Fruit fly (Drosophila melanogaster) whole organism, wandering third instar larva: ENCODE data around the gene CG43844.

Experiments used
- Abd-B ChIP-seq: fragments of >200 bp; optimal IDR thresholded peaks from 2 replicates; lab custom pipeline; 2017; ENCODE audit warnings: missing biosample characterization, missing genetic modification characterization
- CG32264 ChIP-seq: fragments of 200-800 bp; sonication (Bioruptor generic); optimal IDR thresholded peaks from 2 replicates; lab custom pipeline; 2016; ENCODE audit warnings: missing biosample characterization, missing genetic modification characterization
- CG9705 ChIP-seq: fragments of 200-800 bp; sonication (Bioruptor generic); optimal IDR thresholded peaks from 2 replicates; lab custom pipeline; 2018; ENCODE audit warnings: missing biosample characterization, mild to moderate bottlenecking, missing genetic modification characterization
- CrebA ChIP-seq: fragments of 200-800 bp; sonication (Bioruptor generic); optimal IDR thresholded peaks from 2 replicates; lab custom pipeline; 2016; ENCODE audit warnings: missing biosample characterization, mild to moderate bottlenecking, missing genetic modification characterization, borderline replicate concordance
- Dfd ChIP-seq: fragments of >200 bp; optimal IDR thresholded peaks from 2 replicates; lab custom pipeline; 2017; ENCODE audit warnings: missing biosample characterization, missing genetic modification characterization
- Dif ChIP-seq: fragments of 200-275, 200-300 bp; sonication (Bioruptor generic); optimal IDR thresholded peaks from 2 replicates; lab custom pipeline; 2018; ENCODE audit warnings: missing biosample characterization, missing genetic modification characterization; ENCODE audit not compliant: partially characterized antibody
- GATAd ChIP-seq: sonication (Bioruptor generic); optimal IDR thresholded peaks from 2 replicates; lab custom pipeline; 2016; ENCODE audit warnings: missing biosample characterization, missing genetic modification characterization
- HLH106 ChIP-seq: fragments of 200-800 bp; optimal IDR thresholded peaks from 3 replicates; lab custom pipeline; 2019; ENCODE audit warnings: missing biosample characterization, mild to moderate bottlenecking, missing genetic modification characterization, moderate library complexity
- Hnf4 ChIP-seq: fragments of 200-800 bp; sonication (Bioruptor generic); optimal IDR thresholded peaks from 2 replicates; lab custom pipeline; 2016; ENCODE audit warnings: missing biosample characterization, mild to moderate bottlenecking, missing genetic modification characterization
- Hr78 ChIP-seq: fragments of >200 bp; optimal IDR thresholded peaks from 2 replicates; lab custom pipeline; 2017; ENCODE audit warnings: missing biosample characterization, missing genetic modification characterization
- Hr83 ChIP-seq: fragments of 200-300 bp; sonication (Bioruptor generic); optimal IDR thresholded peaks from 2 replicates; lab custom pipeline; 2016; ENCODE audit warnings: missing biosample characterization, mild to moderate bottlenecking, missing genetic modification characterization, moderate library complexity; ENCODE audit not compliant: poor library complexity, severe bottlenecking
- Jra ChIP-seq: sonication (Bioruptor generic); optimal IDR thresholded peaks from 2 replicates; lab custom pipeline; 2016; ENCODE audit warnings: missing biosample characterization, missing genetic modification characterization
- Mio ChIP-seq: sonication (Bioruptor generic); optimal IDR thresholded peaks from 2 replicates; lab custom pipeline; 2016; ENCODE audit warnings: missing biosample characterization, missing genetic modification characterization
- N ChIP-seq: fragments of >200 bp; optimal IDR thresholded peaks from 2 replicates; lab custom pipeline; 2018; ENCODE audit warnings: missing biosample characterization, missing external identifiers, missing genetic modification characterization
- OdsH ChIP-seq: fragments of 200-800 bp; sonication (Bioruptor generic); optimal IDR thresholded peaks from 2 replicates; lab custom pipeline; 2016; ENCODE audit warnings: missing biosample characterization, mild to moderate bottlenecking, missing genetic modification characterization
- Rel ChIP-seq, 2 experiments: fragments of 200-800 bp; sonication (Bioruptor generic) in 1 of 2; optimal IDR thresholded peaks; 2 replicates in 1 of 2; 3 replicates in 1 of 2; lab custom pipeline; 2016 to 2019; ENCODE audit warnings: mild to moderate bottlenecking in 2 of 2, missing biosample characterization in 2 of 2, missing genetic modification characterization in 2 of 2, moderate library complexity in 1 of 2
- Sp1 ChIP-seq: fragments of 200-800 bp; sonication (Bioruptor generic); optimal IDR thresholded peaks from 3 replicates; lab custom pipeline; 2019; ENCODE audit warnings: missing biosample characterization, mild to moderate bottlenecking, missing genetic modification characterization, moderate library complexity
- Vsx2 ChIP-seq: fragments of 200-300, 225-300 bp; sonication (Bioruptor generic); optimal IDR thresholded peaks from 2 replicates; lab custom pipeline; 2018; ENCODE audit warnings: missing biosample characterization, missing genetic modification characterization; ENCODE audit not compliant: partially characterized antibody
- br ChIP-seq: fragments of 200-800 bp; sonication (Bioruptor generic); optimal IDR thresholded peaks from 2 replicates; lab custom pipeline; 2016; ENCODE audit warnings: missing biosample characterization, missing genetic modification characterization
- brk ChIP-seq: fragments of 200-800 bp; sonication (Bioruptor generic); optimal IDR thresholded peaks from 2 replicates; lab custom pipeline; 2016; ENCODE audit warnings: missing biosample characterization, mild to moderate bottlenecking, missing genetic modification characterization
- dl ChIP-seq, 2 experiments: fragments of 175-275, 200-275 bp in 1 of 2; fragments of 200-275 bp in 1 of 2; sonication (Bioruptor generic); optimal IDR thresholded peaks; lab custom pipeline; 2018; ENCODE audit warnings: mild to moderate bottlenecking in 2 of 2, missing biosample characterization in 2 of 2, missing genetic modification characterization in 2 of 2, moderate library complexity in 2 of 2; ENCODE audit not compliant: partially characterized antibody in 2 of 2, insufficient read depth in 1 of 2
- dmrt93B ChIP-seq: fragments of 200-800 bp; sonication (Bioruptor generic); optimal IDR thresholded peaks from 2 replicates; lab custom pipeline; 2018; ENCODE audit warnings: missing biosample characterization, mild to moderate bottlenecking, missing genetic modification characterization
- ey ChIP-seq: fragments of 200-800 bp; sonication (Bioruptor generic); optimal IDR thresholded peaks from 2 replicates; lab custom pipeline; 2016; ENCODE audit warnings: missing biosample characterization, missing genetic modification characterization
- foxo ChIP-seq, 2 experiments: fragments of 200-800 bp; sonication (Bioruptor generic); optimal IDR thresholded peaks; 2 replicates in 1 of 2; 3 replicates in 1 of 2; lab custom pipeline; 2016 to 2017; ENCODE audit warnings: missing biosample characterization in 2 of 2, missing genetic modification characterization in 2 of 2
- fru ChIP-seq: fragments of 200-800 bp; sonication (Bioruptor generic); optimal IDR thresholded peaks from 3 replicates; lab custom pipeline; 2016; ENCODE audit warnings: missing biosample characterization, mild to moderate bottlenecking, missing genetic modification characterization
- h ChIP-seq: fragments of 200-800 bp; sonication (Bioruptor generic); optimal IDR thresholded peaks from 3 replicates; lab custom pipeline; 2016; ENCODE audit warnings: missing biosample characterization, mild to moderate bottlenecking, missing genetic modification characterization
- jim ChIP-seq: fragments of 175-275, 200-325 bp; sonication (Bioruptor generic); optimal IDR thresholded peaks from 2 replicates; lab custom pipeline; 2016; ENCODE audit warnings: missing biosample characterization, mild to moderate bottlenecking, missing genetic modification characterization
- lola ChIP-seq: fragments of >200 bp; optimal IDR thresholded peaks from 2 replicates; lab custom pipeline; 2017; ENCODE audit warnings: missing biosample characterization, missing genetic modification characterization
- pan ChIP-seq: fragments of >200 bp; optimal IDR thresholded peaks from 2 replicates; lab custom pipeline; 2017
- psq ChIP-seq: fragments of 200-800 bp; sonication (Bioruptor generic); optimal IDR thresholded peaks from 3 replicates; lab custom pipeline; 2017; ENCODE audit warnings: missing biosample characterization, mild to moderate bottlenecking, missing genetic modification characterization, moderate library complexity
- rgr ChIP-seq: fragments of 200-800 bp; sonication (Bioruptor generic); optimal IDR thresholded peaks from 3 replicates; lab custom pipeline; 2016; ENCODE audit warnings: missing biosample characterization, mild to moderate bottlenecking, missing genetic modification characterization
- sage ChIP-seq: fragments of 200-800 bp; sonication (Bioruptor generic); optimal IDR thresholded peaks from 2 replicates; lab custom pipeline; 2016; ENCODE audit warnings: missing biosample characterization, mild to moderate bottlenecking, missing genetic modification characterization
- sv ChIP-seq: fragments of 200-800 bp; sonication (Bioruptor generic); optimal IDR thresholded peaks from 3 replicates; lab custom pipeline; 2016; ENCODE audit warnings: missing biosample characterization, missing genetic modification characterization
- tai ChIP-seq: sonication (Bioruptor generic); optimal IDR thresholded peaks from 2 replicates; lab custom pipeline; 2016; ENCODE audit warnings: missing biosample characterization, missing genetic modification characterization
- usp ChIP-seq: fragments of >200 bp; optimal IDR thresholded peaks from 2 replicates; lab custom pipeline; 2017; ENCODE audit warnings: missing biosample characterization, missing genetic modification characterization
- woc ChIP-seq: sonication (Bioruptor generic); optimal IDR thresholded peaks from 2 replicates; lab custom pipeline; 2016; ENCODE audit warnings: missing biosample characterization, mild to moderate bottlenecking, missing genetic modification characterization

Gene CG43844

DNA sequence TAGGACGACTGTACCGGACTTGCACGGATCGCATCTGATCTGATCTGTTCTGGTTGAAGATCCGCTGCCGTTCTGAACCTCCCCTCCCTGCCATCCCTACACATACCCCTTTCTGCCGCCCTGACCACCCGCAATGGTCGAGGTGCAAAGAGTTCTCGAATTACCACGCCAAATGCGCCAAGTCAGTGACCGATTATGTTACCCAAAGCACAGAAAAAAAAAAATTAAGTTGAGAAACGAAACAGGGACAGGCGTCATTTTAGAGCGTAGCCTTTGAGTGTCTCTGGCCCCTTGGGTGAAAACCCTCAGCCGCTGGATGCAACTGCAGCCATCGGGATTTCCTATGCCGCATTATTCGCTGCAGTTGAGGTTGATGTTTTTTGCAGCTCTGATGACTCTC, 34.4 kb downstream of the CG43844 start:
- no peak for TF ChIP-seq dmrt93B (GFP tag; lab: Kevin White, UChicago)
- no peak for TF ChIP-seq lola
- no peak for TF ChIP-seq fru (GFP tag; lab: Kevin White, UChicago)
- TF ChIP-seq Rel (GFP tag; optimal IDR thresholded peaks at IDR 0.05; lab: Kevin White, UChicago), result no peak
- no peak for TF ChIP-seq Rel (tag; optimal IDR thresholded peaks at IDR 0.05; lab: Kevin White, UChicago)
- no peak for TF ChIP-seq CG32264 (GFP tag; lab: Kevin White, UChicago)
- no peak for TF ChIP-seq CrebA (GFP tag; lab: Kevin White, UChicago)
- no peak for TF ChIP-seq Abd-B (GFP tag; lab: Kevin White, UChicago)
- no peak for TF ChIP-seq h (GFP tag; lab: Kevin White, UChicago)
- no peak for TF ChIP-seq GATAd (GFP tag; lab: Kevin White, UChicago)
- TF ChIP-seq pan (lab: Kevin White, UChicago), result no peak
- TF ChIP-seq rgr (GFP tag; lab: Kevin White, UChicago), result no peak
- TF ChIP-seq Dfd, result no peak
- no peak for TF ChIP-seq ey (GFP tag; lab: Kevin White, UChicago)
- TF ChIP-seq tai (GFP tag; lab: Kevin White, UChicago), result no peak
- no peak for TF ChIP-seq dl (GFP tag; optimal IDR thresholded peaks at IDR 0.05; lab: Kevin White, UChicago; ENCODE audit: insufficient read depth in 1 of 2, partially characterized antibody in 2 of 2)
- TF ChIP-seq, all 38 proteins: peak for 0

- TF ChIP-seq GATAd (GFP tag; lab: Kevin White, UChicago), result no peak
- no peak for TF ChIP-seq woc (GFP tag; lab: Kevin White, UChicago)
- TF ChIP-seq, all 38 proteins: peak for 0
These were observed 38.9 kb downstream of the CG43844 start for dm6 chr3R:21928214-21928613.

DNA sequence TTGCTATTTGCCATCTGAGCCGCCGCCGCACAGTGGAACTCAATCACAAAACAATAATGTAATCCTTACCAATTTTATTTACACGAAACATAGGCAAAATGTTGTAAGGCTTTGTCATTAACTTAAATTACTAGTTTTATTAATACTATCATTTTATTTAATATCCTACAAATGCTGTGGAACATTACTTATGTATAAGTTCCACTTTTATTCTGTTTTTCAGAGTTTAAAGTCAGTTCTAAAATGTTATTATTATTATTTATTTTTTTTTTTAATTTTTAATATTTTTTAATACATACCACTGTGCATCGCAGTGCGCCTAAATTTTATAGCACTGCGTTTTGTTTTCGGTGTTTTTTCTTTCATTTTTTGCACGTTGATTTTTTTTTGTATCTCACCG, 42.0 kb downstream of the CG43844 start:
- TF ChIP-seq dmrt93B (GFP tag; lab: Kevin White, UChicago) (no peak), foxo (GFP tag; optimal IDR thresholded peaks at IDR 0.05; lab: Kevin White, UChicago) (peak in 1 of 2 experiments; percentile 17), Hr78 (GFP tag; lab: Kevin White, UChicago) (no peak), Sp1 (peak; percentile 37), h (GFP tag; lab: Kevin White, UChicago) (peak; percentile 9), HLH106 (tag; lab: Kevin White, UChicago) (peak; percentile 9), psq (GFP tag; lab: Kevin White, UChicago) (peak; percentile 50), Dif (GFP tag; lab: Kevin White, UChicago) (no peak), brk (GFP tag; lab: Kevin White, UChicago) (peak; percentile 9), sv (no peak), OdsH (peak; percentile 49), ey (GFP tag; lab: Kevin White, UChicago) (peak; percentile 4), CG9705 (GFP tag; lab: Kevin White, UChicago) (no peak), rgr (GFP tag; lab: Kevin White, UChicago) (peak; percentile 63)

dm6 chr3R:21933952-21934351, 44.6 kb downstream of the CG43844 start:
- TF ChIP-seq Abd-B (GFP tag; lab: Kevin White, UChicago), result no peak

DNA sequence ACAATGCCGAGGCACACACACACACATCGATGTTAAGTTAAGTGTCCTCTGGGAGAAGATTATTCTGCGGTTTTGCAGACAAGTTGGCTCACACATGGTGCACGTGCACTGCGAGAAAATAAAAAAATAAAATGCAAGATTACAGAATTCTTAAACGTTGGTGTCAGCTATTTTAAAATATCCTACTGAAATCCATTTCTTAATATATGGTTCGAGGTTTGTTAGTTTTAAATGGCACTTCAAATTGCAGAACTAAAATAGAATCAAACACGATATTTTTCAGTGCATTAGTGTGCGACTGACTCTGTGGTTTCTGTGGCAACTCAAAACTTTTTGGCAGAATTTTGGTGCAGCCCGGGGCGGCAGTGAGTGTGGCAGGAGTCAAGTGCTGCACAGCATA, 45.9 kb downstream of the CG43844 start:
- TF ChIP-seq CrebA (GFP tag; lab: Kevin White, UChicago) (no peak), fru (GFP tag; lab: Kevin White, UChicago) (peak; percentile 43), usp (GFP tag; lab: Kevin White, UChicago) (no peak), Jra (GFP tag; lab: Kevin White, UChicago) (no peak), CG32264 (GFP tag; lab: Kevin White, UChicago) (no peak), lola (no peak), tai (GFP tag; lab: Kevin White, UChicago) (no peak), N (no peak), Sp1 (peak; percentile 40), woc (GFP tag; lab: Kevin White, UChicago) (no peak), brk (GFP tag; lab: Kevin White, UChicago) (no peak), foxo (GFP tag; optimal IDR thresholded peaks at IDR 0.05; lab: Kevin White, UChicago) (peak in 1 of 2 experiments; percentile 59), dmrt93B (GFP tag; lab: Kevin White, UChicago) (no peak), Abd-B (GFP tag; lab: Kevin White, UChicago) (no peak), psq (GFP tag; lab: Kevin White, UChicago) (peak; percentile 5), Hr83 (GFP tag; lab: Kevin White, UChicago) (no peak), Mio (GFP tag; lab: Kevin White, UChicago) (no peak), Vsx2 (GFP tag; lab: Kevin White, UChicago) (no peak), br (GFP tag; lab: Kevin White, UChicago) (peak; percentile 1), OdsH (peak; percentile 10), dl (GFP tag; optimal IDR thresholded peaks at IDR 0.05; lab: Kevin White, UChicago; ENCODE audit: insufficient read depth in 1 of 2, partially characterized antibody in 2 of 2) (no peak), rgr (GFP tag; lab: Kevin White, UChicago) (peak; percentile 38), sage (GFP tag; lab: Kevin White, UChicago) (no peak), h (GFP tag; lab: Kevin White, UChicago) (peak; percentile 48), jim (GFP tag; lab: Kevin White, UChicago) (no peak), Rel (GFP tag; optimal IDR thresholded peaks at IDR 0.05; lab: Kevin White, UChicago) (no peak), Rel (tag; optimal IDR thresholded peaks at IDR 0.05; lab: Kevin White, UChicago) (no peak), ey (GFP tag; lab: Kevin White, UChicago) (peak; percentile 46), CG9705 (GFP tag; lab: Kevin White, UChicago) (no peak), Hnf4 (peak; percentile 15), Dif (GFP tag; lab: Kevin White, UChicago) (no peak), Hr78 (GFP tag; lab: Kevin White, UChicago) (no peak), sv (no peak), GATAd (GFP tag; lab: Kevin White, UChicago) (no peak), pan (lab: Kevin White, UChicago) (no peak)
